Fruit fly (Drosophila melanogaster): ENCODE measurements around the gene CG4572.

Gene CG4572

dm6 chr3R:19836687-19837086 is 27.5 kb downstream of the CG4572 start, which contains the start of gene bnl (continued):
- no peak for TF ChIP-seq Sin3A (optimal IDR thresholded peaks at IDR 0.05)
- TF ChIP-seq fd64A (GFP tag; optimal IDR thresholded peaks at IDR 0.05): peak; percentile 9
- no peak for TF ChIP-seq Fer3 (tag; optimal IDR thresholded peaks at IDR 0.05)
- peak; percentile 51 for TF ChIP-seq onecut (GFP tag; IDR thresholded peaks at IDR 0.05)
- no peak for TF ChIP-seq CG15011 (GFP tag; optimal IDR thresholded peaks at IDR 0.05)
- TF ChIP-seq CG9437 (GFP tag; optimal IDR thresholded peaks at IDR 0.05): no peak
- TF ChIP-seq CG6175 (GFP tag; IDR thresholded peaks at IDR 0.05): 0 out of 3 replicates have a peak, but pooled peaks have one; percentile 40
- TF ChIP-seq gsb-n (tag; optimal IDR thresholded peaks at IDR 0.05): peak; percentile 43
- peak; percentile 73 for TF ChIP-seq Nf-YB (GFP tag; optimal IDR thresholded peaks at IDR 0.05)
- no peak for TF ChIP-seq Ptx1 (GFP tag; IDR thresholded peaks at IDR 0.05)
- TF ChIP-seq cad (GFP tag; optimal IDR thresholded peaks at IDR 0.05): no peak
- TF ChIP-seq pfk (GFP tag; optimal IDR thresholded peaks at IDR 0.05): peak; percentile 49
- TF ChIP-seq Ssrp (tag; optimal IDR thresholded peaks at IDR 0.05): no peak
- TF ChIP-seq al (GFP tag; IDR thresholded peaks at IDR 0.05): no peak
- peak; percentile 94 for TF ChIP-seq Med (GFP tag)
- TF ChIP-seq Dp (GFP tag; optimal IDR thresholded peaks at IDR 0.05): no peak
- no peak for TF ChIP-seq CG11247 (GFP tag; IDR thresholded peaks at IDR 0.05)
- TF ChIP-seq CG14667 (GFP tag; IDR thresholded peaks at IDR 0.05): no peak
- TF ChIP-seq CG8944 (GFP tag; optimal IDR thresholded peaks at IDR 0.05): no peak
- TF ChIP-seq bbx (GFP tag; IDR thresholded peaks at IDR 0.05; ENCODE audit: partially characterized antibody): peak; percentile 76
- TF ChIP-seq CG4617 (GFP tag; optimal IDR thresholded peaks at IDR 0.05; ENCODE audit: borderline replicate concordance): no peak
- TF ChIP-seq eyg (GFP tag; optimal IDR thresholded peaks at IDR 0.05): peak; percentile 34
- TF ChIP-seq CG10654 (GFP tag; optimal IDR thresholded peaks at IDR 0.05): no peak
- no peak for TF ChIP-seq Optix (GFP tag; IDR thresholded peaks at IDR 0.05)
- TF ChIP-seq CG9932 (GFP tag; IDR thresholded peaks at IDR 0.05): no peak
- peak; percentile 0 for TF ChIP-seq jumu (GFP tag; optimal IDR thresholded peaks at IDR 0.05)
- no peak for TF ChIP-seq CG11560 (tag; IDR thresholded peaks at IDR 0.05)
- peak; percentile 27; the same call in 1 of the 2 replicates for TF ChIP-seq CG14441 (GFP tag; IDR thresholded peaks at IDR 0.05)
- TF ChIP-seq CG7372 (GFP tag; IDR thresholded peaks at IDR 0.05): no peak
- peak; percentile 15 for TF ChIP-seq CG10209 (GFP tag; optimal IDR thresholded peaks at IDR 0.05)
- peak; percentile 73 for TF ChIP-seq CG6791 (GFP tag; IDR thresholded peaks at IDR 0.05; ENCODE audit: partially characterized antibody)
- no peak for TF ChIP-seq Dip2 (GFP tag; IDR thresholded peaks at IDR 0.05)
- TF ChIP-seq Taf1 (GFP tag; IDR thresholded peaks at IDR 0.05): no peak
- no peak; the same call in 2 of the 3 replicates for TF ChIP-seq row (GFP tag; IDR thresholded peaks at IDR 0.05)
- TF ChIP-seq caup (GFP tag; optimal IDR thresholded peaks at IDR 0.05; ENCODE audit: severe bottlenecking): peak; percentile 62
- TF ChIP-seq dysf (GFP tag; IDR thresholded peaks at IDR 0.05): peak; percentile 46; the same call in 1 of the 3 replicates
- no peak for TF ChIP-seq CG18764 (GFP tag; optimal IDR thresholded peaks at IDR 0.05)
- TF ChIP-seq CG9876 (GFP tag; optimal IDR thresholded peaks at IDR 0.05): peak; percentile 50
- TF ChIP-seq CG5953 (GFP tag; IDR thresholded peaks at IDR 0.05): no peak; the same call in 1 of the 2 replicates
- TF ChIP-seq ken (GFP tag; IDR thresholded peaks at IDR 0.05): peak; percentile 40; the same call in 1 of the 3 replicates
- TF ChIP-seq da (GFP tag; optimal IDR thresholded peaks at IDR 0.05): no peak
- TF ChIP-seq CG17328 (GFP tag; IDR thresholded peaks at IDR 0.05): peak; percentile 61
- no peak for TF ChIP-seq sima (GFP tag; optimal IDR thresholded peaks at IDR 0.05)
- TF ChIP-seq CG8089 (GFP tag; optimal IDR thresholded peaks at IDR 0.05): peak; percentile 47
- TF ChIP-seq btn (GFP tag; optimal IDR thresholded peaks at IDR 0.05): peak; percentile 62
- TF ChIP-seq CG16813 (GFP tag; IDR thresholded peaks at IDR 0.05; ENCODE audit: partially characterized antibody): peak; percentile 45; the same call in 2 of the 3 replicates
- TF ChIP-seq Chrac-16 (GFP tag; optimal IDR thresholded peaks at IDR 0.05): no peak
- TF ChIP-seq fu2 (GFP tag; optimal IDR thresholded peaks at IDR 0.05): no peak
- peak; percentile 83; the same call in 3 of the 4 replicates for TF ChIP-seq chinmo (GFP tag; IDR thresholded peaks at IDR 0.05; ENCODE audit: partially characterized antibody)
- TF ChIP-seq CG9215 (GFP tag; IDR thresholded peaks at IDR 0.05): no peak
- TF ChIP-seq ind (GFP tag; optimal IDR thresholded peaks at IDR 0.05): no peak
- no peak for TF ChIP-seq Hr3 (GFP tag; optimal IDR thresholded peaks at IDR 0.05)
